Fruit fly (Drosophila melanogaster) whole organism, wandering third instar larva: Measurements from ENCODE around the gene uncNacbeta.

Experiments used
- CG32264 ChIP-seq: fragments of 200-800 bp; sonication (Bioruptor generic); optimal IDR thresholded peaks from 2 replicates; lab custom pipeline; 2016; ENCODE audit warnings: missing biosample characterization, missing genetic modification characterization
- Dfd ChIP-seq: fragments of >200 bp; optimal IDR thresholded peaks from 2 replicates; lab custom pipeline; 2017; ENCODE audit warnings: missing biosample characterization, missing genetic modification characterization
- Jra ChIP-seq: sonication (Bioruptor generic); optimal IDR thresholded peaks from 2 replicates; lab custom pipeline; 2016; ENCODE audit warnings: missing biosample characterization, missing genetic modification characterization
- OdsH ChIP-seq: fragments of 200-800 bp; sonication (Bioruptor generic); optimal IDR thresholded peaks from 2 replicates; lab custom pipeline; 2016; ENCODE audit warnings: missing biosample characterization, mild to moderate bottlenecking, missing genetic modification characterization
- Sp1 ChIP-seq: fragments of 200-800 bp; sonication (Bioruptor generic); optimal IDR thresholded peaks from 3 replicates; lab custom pipeline; 2019; ENCODE audit warnings: missing biosample characterization, mild to moderate bottlenecking, missing genetic modification characterization, moderate library complexity
- br ChIP-seq: fragments of 200-800 bp; sonication (Bioruptor generic); optimal IDR thresholded peaks from 2 replicates; lab custom pipeline; 2016; ENCODE audit warnings: missing biosample characterization, missing genetic modification characterization
- ey ChIP-seq: fragments of 200-800 bp; sonication (Bioruptor generic); optimal IDR thresholded peaks from 2 replicates; lab custom pipeline; 2016; ENCODE audit warnings: missing biosample characterization, missing genetic modification characterization
- foxo ChIP-seq, 2 experiments: fragments of 200-800 bp; sonication (Bioruptor generic); optimal IDR thresholded peaks; 2 replicates in 1 of 2; 3 replicates in 1 of 2; lab custom pipeline; 2016 to 2017; ENCODE audit warnings: missing biosample characterization in 2 of 2, missing genetic modification characterization in 2 of 2
- fru ChIP-seq: fragments of 200-800 bp; sonication (Bioruptor generic); optimal IDR thresholded peaks from 3 replicates; lab custom pipeline; 2016; ENCODE audit warnings: missing biosample characterization, mild to moderate bottlenecking, missing genetic modification characterization
- h ChIP-seq: fragments of 200-800 bp; sonication (Bioruptor generic); optimal IDR thresholded peaks from 3 replicates; lab custom pipeline; 2016; ENCODE audit warnings: missing biosample characterization, mild to moderate bottlenecking, missing genetic modification characterization
- lola ChIP-seq: fragments of >200 bp; optimal IDR thresholded peaks from 2 replicates; lab custom pipeline; 2017; ENCODE audit warnings: missing biosample characterization, missing genetic modification characterization
- usp ChIP-seq: fragments of >200 bp; optimal IDR thresholded peaks from 2 replicates; lab custom pipeline; 2017; ENCODE audit warnings: missing biosample characterization, missing genetic modification characterization

- TF ChIP-seq Sp1 (no peak), lola (no peak), br (GFP tag; lab: Kevin White, UChicago) (no peak), foxo (GFP tag; optimal IDR thresholded peaks at IDR 0.05; lab: Kevin White, UChicago) (peak in 1 of 2 experiments; percentile 25), CG32264 (GFP tag; lab: Kevin White, UChicago) (no peak), Dfd (GFP tag; lab: Kevin White, UChicago) (no peak), usp (GFP tag; lab: Kevin White, UChicago) (no peak), Jra (GFP tag; lab: Kevin White, UChicago) (no peak), fru (GFP tag; lab: Kevin White, UChicago) (no peak), OdsH (GFP tag; lab: Kevin White, UChicago) (no peak), h (GFP tag; lab: Kevin White, UChicago) (no peak), ey (GFP tag; lab: Kevin White, UChicago) (no peak)
These were observed at the start of gene uncNacbeta, which contains the start of gene CG2794 for dm6 chr2L:563769-564550.
